Fruit fly (Drosophila melanogaster) whole organism, embryonic: ENCODE measurements around the gene Men.

Source experiments
- CG4404 ChIP-seq: fragments of 200-800 bp; sonication (Bioruptor generic); IDR thresholded peaks from 2 replicates; pipeline ENCODE4 v1.3.6; 2022; ENCODE audit warnings: missing biosample characterization, missing genetic modification characterization
- CG8290 ChIP-seq, 3 experiments: fragments of 200-800 bp; sonication (Bioruptor generic); optimal IDR thresholded peaks; 2 replicates each; lab custom pipeline; 2016 to 2019; ENCODE audit warnings: missing biosample characterization in 3 of 3, missing genetic modification characterization in 3 of 3, mild to moderate bottlenecking in 2 of 3, moderate library complexity in 1 of 3
- Camta ChIP-seq: fragments of 200-800 bp; sonication (Bioruptor generic); optimal IDR thresholded peaks from 2 replicates; lab custom pipeline; 2016; ENCODE audit warnings: missing biosample characterization, missing genetic modification characterization
- CoRest ChIP-seq: fragments of 200-800 bp; sonication (Bioruptor generic); optimal IDR thresholded peaks from 3 replicates; lab custom pipeline; 2018; ENCODE audit warnings: missing biosample characterization, mild to moderate bottlenecking, missing genetic modification characterization, moderate library complexity
- Dek ChIP-seq: fragments of 200-800 bp; sonication (Bioruptor generic); optimal IDR thresholded peaks from 3 replicates; lab custom pipeline; 2019; ENCODE audit warnings: missing biosample characterization, mild to moderate bottlenecking, missing genetic modification characterization, moderate library complexity
- bigmax ChIP-seq: fragments of 200-800 bp; sonication (Bioruptor generic); optimal IDR thresholded peaks from 2 replicates; lab custom pipeline; 2018; ENCODE audit warnings: missing biosample characterization, mild to moderate bottlenecking, missing genetic modification characterization
- dati ChIP-seq: fragments of 200-800 bp; sonication (Bioruptor generic); IDR thresholded peaks from 2 replicates; pipeline ENCODE4 v1.3.6; 2022; ENCODE audit warnings: missing biosample characterization, missing genetic modification characterization
- dysf ChIP-seq: fragments of 200-800 bp; sonication (Bioruptor generic); IDR thresholded peaks from 3 replicates; pipeline ENCODE4 v1.3.6; 2022; ENCODE audit warnings: missing biosample characterization, missing genetic modification characterization
- prd ChIP-seq, 3 experiments: fragments of >200 bp in 2 of 3; fragments of 200-800 bp in 1 of 3; sonication (Bioruptor generic) in 1 of 3; optimal IDR thresholded peaks in 2 of 3; IDR thresholded peaks in 1 of 3; 2 replicates in 2 of 3; 3 replicates in 1 of 3; pipeline versions ENCODE4 v1.3.6 to Lab custom; 2017 to 2022; ENCODE audit warnings: missing biosample characterization in 1 of 3, missing genetic modification characterization in 1 of 3
- slbo ChIP-seq: fragments of 200-800 bp; sonication (Bioruptor generic); IDR thresholded peaks from 2 replicates; pipeline ENCODE4 v1.3.6; 2022; ENCODE audit warnings: missing biosample characterization, missing genetic modification characterization
- ttk ChIP-seq: fragments of 200-800 bp; sonication (Bioruptor generic); IDR thresholded peaks from 2 replicates; pipeline ENCODE4 v2.1.2; 2022; ENCODE audit warnings: missing biosample characterization, missing genetic modification characterization

- TF ChIP-seq ttk (no peak), bigmax (GFP tag; lab: Kevin White, UChicago) (no peak), CG4404 (no peak), Dek (tag; lab: Kevin White, UChicago) (no peak), dysf (GFP tag; lab: Robert Waterston, UW) (no peak), CG8290 (GFP tag; optimal IDR thresholded peaks at IDR 0.05; lab: Kevin White, UChicago) (no peak), CG8290 (tag; optimal IDR thresholded peaks at IDR 0.05; lab: Kevin White, UChicago) (no peak), slbo (no peak), dati (GFP tag; lab: Robert Waterston, UW) (no peak), CoRest (no peak), prd (optimal IDR thresholded peaks at IDR 0.05; lab: Kevin White, UChicago) (no peak), prd (GFP tag; IDR thresholded peaks at IDR 0.05; lab: Robert Waterston, UW) (no peak), Camta (no peak)
Measured at dm6 chr3R:12697022-12697421, 25.2 kb downstream of the Men start, which contains the start of gene Past1.
